Fruit fly (Drosophila melanogaster) whole organism, embryonic: Measurements from ENCODE around the gene cnir.
A peak's percentile ranks its signal among the peaks of the same experiment; 100 is the strongest.

Experiments used
- Atf-2 ChIP-seq: fragments of 200-800 bp; sonication (Bioruptor generic); optimal IDR thresholded peaks from 2 replicates; lab custom pipeline; 2016; ENCODE audit warnings: missing biosample characterization, missing genetic modification characterization
- Bdp1 ChIP-seq: fragments of 200-800 bp; sonication (Bioruptor generic); optimal IDR thresholded peaks from 3 replicates; lab custom pipeline; 2016; ENCODE audit warnings: missing biosample characterization, missing genetic modification characterization
- CG10147 ChIP-seq: fragments of 200-800 bp; sonication (Bioruptor generic); optimal IDR thresholded peaks from 2 replicates; lab custom pipeline; 2019; ENCODE audit warnings: missing biosample characterization, mild to moderate bottlenecking, missing genetic modification characterization, moderate library complexity
- CG11093 ChIP-seq: fragments of 200-800 bp; sonication (Bioruptor generic); IDR thresholded peaks from 3 replicates; pipeline ENCODE4 v1.3.6; 2022; ENCODE audit warnings: missing biosample characterization, missing genetic modification characterization
- CG11696 ChIP-seq: fragments of 200-800 bp; sonication (Bioruptor generic); IDR thresholded peaks from 2 replicates; pipeline ENCODE4 v1.3.6; 2022; ENCODE audit warnings: missing biosample characterization, missing genetic modification characterization
- CG13424 ChIP-seq: fragments of 200-800 bp; sonication (Bioruptor generic); optimal IDR thresholded peaks from 2 replicates; lab custom pipeline; 2019; ENCODE audit warnings: missing biosample characterization, mild to moderate bottlenecking, missing genetic modification characterization, moderate library complexity
- CG14667 ChIP-seq: fragments of 200-800 bp; sonication (Bioruptor generic); IDR thresholded peaks from 2 replicates; pipeline ENCODE4 v1.3.6; 2022; ENCODE audit warnings: missing biosample characterization, missing genetic modification characterization
- CG14710 ChIP-seq: fragments of 200-800 bp; sonication (Bioruptor generic); optimal IDR thresholded peaks from 3 replicates; lab custom pipeline; 2019; ENCODE audit warnings: missing biosample characterization, mild to moderate bottlenecking, missing genetic modification characterization, moderate library complexity
- CG16863 ChIP-seq: fragments of 200-800 bp; sonication (Bioruptor generic); optimal IDR thresholded peaks from 3 replicates; lab custom pipeline; 2016; ENCODE audit warnings: missing biosample characterization, missing genetic modification characterization
- CG17912 ChIP-seq: fragments of 200-800 bp; sonication (Bioruptor generic); optimal IDR thresholded peaks from 2 replicates; lab custom pipeline; 2018; ENCODE audit warnings: missing biosample characterization, mild to moderate bottlenecking, missing genetic modification characterization
- CG30431 ChIP-seq: fragments of 200-800 bp; sonication (Bioruptor generic); optimal IDR thresholded peaks from 2 replicates; lab custom pipeline; 2017; ENCODE audit warnings: missing biosample characterization, missing genetic modification characterization
- CG31365 ChIP-seq: fragments of 200-800 bp; sonication (Bioruptor generic); optimal IDR thresholded peaks from 2 replicates; lab custom pipeline; 2018; ENCODE audit warnings: missing biosample characterization, mild to moderate bottlenecking, missing genetic modification characterization
- CG3163 ChIP-seq: fragments of 200-800 bp; sonication (Bioruptor generic); optimal IDR thresholded peaks from 3 replicates; lab custom pipeline; 2016; ENCODE audit warnings: missing biosample characterization, missing genetic modification characterization
- CG34422 ChIP-seq: fragments of 200-800 bp; sonication (Bioruptor generic); IDR thresholded peaks from 3 replicates; pipeline ENCODE4 v1.3.6; 2022; ENCODE audit warnings: missing biosample characterization, missing genetic modification characterization
- CG6254 ChIP-seq: fragments of 200-800 bp; sonication (Bioruptor generic); optimal IDR thresholded peaks from 3 replicates; lab custom pipeline; 2017; ENCODE audit warnings: mild to moderate bottlenecking, missing biosample characterization, missing genetic modification reagents, missing genetic modification characterization
- CG7839 ChIP-seq: fragments of 200-800 bp; sonication (Bioruptor generic); optimal IDR thresholded peaks from 3 replicates; lab custom pipeline; 2018; ENCODE audit warnings: missing biosample characterization, mild to moderate bottlenecking, missing genetic modification characterization, moderate library complexity
- CG8944 ChIP-seq: fragments of 200-800 bp; sonication (Bioruptor generic); optimal IDR thresholded peaks from 3 replicates; lab custom pipeline; 2016; ENCODE audit warnings: missing biosample characterization, missing genetic modification characterization
- CG9797 ChIP-seq: fragments of 200-800 bp; sonication (Bioruptor generic); optimal IDR thresholded peaks from 3 replicates; lab custom pipeline; 2018; ENCODE audit warnings: missing biosample characterization, mild to moderate bottlenecking, missing genetic modification characterization
- CHES-1-like ChIP-seq: fragments of 200-800 bp; sonication (Bioruptor generic); optimal IDR thresholded peaks from 2 replicates; lab custom pipeline; 2016; ENCODE audit warnings: missing biosample characterization, missing genetic modification characterization
- Camta ChIP-seq: fragments of 200-800 bp; sonication (Bioruptor generic); optimal IDR thresholded peaks from 2 replicates; lab custom pipeline; 2016; ENCODE audit warnings: missing biosample characterization, missing genetic modification characterization
- Dbx ChIP-seq: fragments of 200-800 bp; sonication (Bioruptor generic); IDR thresholded peaks from 3 replicates; pipeline ENCODE4 v1.3.6; 2022; ENCODE audit warnings: missing biosample characterization, missing genetic modification characterization
- Doc3 ChIP-seq: fragments of 200-800 bp; sonication (Bioruptor generic); IDR thresholded peaks from 3 replicates; pipeline ENCODE4 v1.3.6; 2022; ENCODE audit warnings: missing biosample characterization, missing genetic modification characterization; ENCODE audit not compliant: partially characterized antibody
- Elba2 ChIP-seq: fragments of 200-800 bp; sonication (Bioruptor generic); optimal IDR thresholded peaks from 3 replicates; lab custom pipeline; 2016; ENCODE audit warnings: missing biosample characterization, missing genetic modification characterization
- HLHmδ ChIP-seq: fragments of 200-800 bp; sonication (Bioruptor generic); optimal IDR thresholded peaks from 2 replicates; lab custom pipeline; 2018; ENCODE audit warnings: missing biosample characterization, mild to moderate bottlenecking, missing genetic modification characterization, moderate library complexity
- Hey ChIP-seq: fragments of 200-800 bp; sonication (Bioruptor generic); optimal IDR thresholded peaks from 3 replicates; lab custom pipeline; 2018; ENCODE audit warnings: missing biosample characterization, mild to moderate bottlenecking, missing genetic modification characterization
- Hr3 ChIP-seq: fragments of 200-800 bp; sonication (Bioruptor generic); optimal IDR thresholded peaks from 3 replicates; lab custom pipeline; 2016; ENCODE audit warnings: missing biosample characterization, missing genetic modification characterization
- Hr39 ChIP-seq: fragments of >200 bp; optimal IDR thresholded peaks from 2 replicates; lab custom pipeline; 2017
- Lhr ChIP-seq: fragments of 200-800 bp; sonication (Bioruptor generic); optimal IDR thresholded peaks from 3 replicates; lab custom pipeline; 2017; ENCODE audit warnings: mild to moderate bottlenecking, missing biosample characterization, missing genetic modification reagents, missing genetic modification characterization
- Mad ChIP-seq: fragments of 200-800 bp; sonication (Bioruptor generic); optimal IDR thresholded peaks from 2 replicates; lab custom pipeline; 2016; ENCODE audit warnings: missing biosample characterization, missing genetic modification characterization
- Neu2 ChIP-seq: fragments of 200-800 bp; sonication (Bioruptor generic); optimal IDR thresholded peaks from 3 replicates; lab custom pipeline; 2016; ENCODE audit warnings: missing biosample characterization, missing genetic modification characterization, borderline replicate concordance
- Nf-YA ChIP-seq: fragments of 200-800 bp; sonication (Bioruptor generic); IDR thresholded peaks from 2 replicates; pipeline ENCODE4 v1.3.6; 2022; ENCODE audit warnings: missing biosample characterization, missing genetic modification characterization
- Nf-YC ChIP-seq: fragments of 200-800 bp; optimal IDR thresholded peaks from 3 replicates; lab custom pipeline; 2019; ENCODE audit warnings: missing biosample characterization, mild to moderate bottlenecking, missing genetic modification characterization, moderate library complexity
- Rx ChIP-seq: fragments of 200-800 bp; sonication (Bioruptor generic); IDR thresholded peaks from 2 replicates; pipeline ENCODE4 v1.3.6; 2022; ENCODE audit warnings: missing biosample characterization, missing genetic modification characterization
- ab ChIP-seq: fragments of 200-800 bp; sonication (Bioruptor generic); optimal IDR thresholded peaks from 2 replicates; lab custom pipeline; 2016; ENCODE audit warnings: missing biosample characterization, missing genetic modification characterization
- ac ChIP-seq: fragments of 200-800 bp; sonication (Bioruptor generic); optimal IDR thresholded peaks from 3 replicates; lab custom pipeline; 2017; ENCODE audit warnings: missing biosample characterization, mild to moderate bottlenecking, missing genetic modification characterization
- amos ChIP-seq: fragments of 200-800 bp; sonication (Bioruptor generic); IDR thresholded peaks from 2 replicates; pipeline ENCODE4 v1.3.6; 2022; ENCODE audit warnings: missing biosample characterization, missing genetic modification characterization; ENCODE audit not compliant: partially characterized antibody
- caup ChIP-seq: fragments of 200-800 bp; sonication (Bioruptor generic); optimal IDR thresholded peaks from 3 replicates; lab custom pipeline; 2017; ENCODE audit warnings: missing biosample characterization, mild to moderate bottlenecking, missing genetic modification characterization, moderate library complexity; ENCODE audit not compliant: severe bottlenecking
- dmrt11E ChIP-seq: fragments of 200-800 bp; sonication (Bioruptor generic); optimal IDR thresholded peaks from 3 replicates; lab custom pipeline; 2018; ENCODE audit warnings: missing biosample characterization, mild to moderate bottlenecking, missing genetic modification characterization, moderate library complexity
- hth ChIP-seq: fragments of >200 bp; optimal IDR thresholded peaks from 2 replicates; lab custom pipeline; 2017; ENCODE audit warnings: inconsistent platforms
- jigr1 ChIP-seq: fragments of 200-800 bp; sonication (Bioruptor generic); IDR thresholded peaks from 3 replicates; pipeline ENCODE4 v1.3.6; 2022; ENCODE audit warnings: missing biosample characterization, missing genetic modification characterization
- kni ChIP-seq: fragments of 200-800 bp; sonication (Bioruptor generic); optimal IDR thresholded peaks from 3 replicates; lab custom pipeline; 2017; ENCODE audit warnings: mild to moderate bottlenecking, missing biosample characterization, missing genetic modification reagents, missing genetic modification characterization
- lola ChIP-seq, 3 experiments: fragments of >200 bp in 2 of 3; fragments of 200-800 bp in 1 of 3; sonication (Bioruptor generic) in 1 of 3; optimal IDR thresholded peaks; 2 replicates each; lab custom pipeline; 2017 to 2019; ENCODE audit warnings: missing biosample characterization in 3 of 3, missing genetic modification characterization in 3 of 3, mild to moderate bottlenecking in 1 of 3, moderate library complexity in 1 of 3
- luna ChIP-seq: fragments of 200-800 bp; sonication (Bioruptor generic); optimal IDR thresholded peaks from 2 replicates; lab custom pipeline; 2016; ENCODE audit warnings: missing biosample characterization, missing genetic modification characterization
- oc ChIP-seq: fragments of 200-800 bp; sonication (Bioruptor generic); optimal IDR thresholded peaks from 2 replicates; lab custom pipeline; 2018; ENCODE audit warnings: missing biosample characterization, mild to moderate bottlenecking, missing genetic modification characterization, moderate library complexity
- phol ChIP-seq: fragments of 200-800 bp; sonication (Bioruptor generic); optimal IDR thresholded peaks from 3 replicates; lab custom pipeline; 2018; ENCODE audit warnings: missing biosample characterization, mild to moderate bottlenecking, missing genetic modification characterization, moderate library complexity
- sim ChIP-seq: fragments of 200-800 bp; sonication (Bioruptor generic); IDR thresholded peaks from 2 replicates; pipeline ENCODE4 v1.3.6; 2022; ENCODE audit warnings: missing biosample characterization, missing genetic modification characterization
- sima ChIP-seq: fragments of 200-800 bp; sonication (Bioruptor generic); optimal IDR thresholded peaks from 2 replicates; lab custom pipeline; 2016; ENCODE audit warnings: missing biosample characterization, missing genetic modification characterization
- sqz ChIP-seq: fragments of 200-800 bp; sonication (Bioruptor generic); optimal IDR thresholded peaks from 3 replicates; lab custom pipeline; 2018; ENCODE audit warnings: missing biosample characterization, mild to moderate bottlenecking, missing genetic modification characterization
- stwl ChIP-seq: fragments of 200-800 bp; sonication (Bioruptor generic); optimal IDR thresholded peaks from 3 replicates; lab custom pipeline; 2018; ENCODE audit warnings: missing biosample characterization, mild to moderate bottlenecking, missing genetic modification characterization, moderate library complexity
- toy ChIP-seq: fragments of 200-800 bp; sonication (Bioruptor generic); IDR thresholded peaks from 2 replicates; pipeline ENCODE4 v1.3.6; 2022; ENCODE audit warnings: missing biosample characterization, missing genetic modification characterization
- vvl ChIP-seq: fragments of 200-800 bp; sonication (Bioruptor generic); IDR thresholded peaks from 2 replicates; pipeline ENCODE4 v1.3.6; 2022; ENCODE audit warnings: missing biosample characterization, missing genetic modification characterization

cnir gene

dm6 chr2L:3086290-3086876 is 46.8 kb upstream of the cnir start (continued):
- TF ChIP-seq Lhr (GFP tag; lab: Kevin White, UChicago) = no peak
- TF ChIP-seq stwl (tag; lab: Kevin White, UChicago) = no peak
- TF ChIP-seq CG34422 = peak; percentile 60; the same call in 1 of the 3 replicates
- peak; percentile 69 for TF ChIP-seq caup
- no peak for TF ChIP-seq oc
- TF ChIP-seq luna (GFP tag; lab: Kevin White, UChicago) = no peak
- no peak for TF ChIP-seq CG17912
- peak; percentile 79 for TF ChIP-seq vvl (GFP tag; lab: Robert Waterston, UW)
- no peak for TF ChIP-seq ab
- TF ChIP-seq sim = no peak
- no peak for TF ChIP-seq Doc3 (GFP tag; lab: Robert Waterston, UW)
- no peak for TF ChIP-seq Neu2 (GFP tag; lab: Kevin White, UChicago)
- TF ChIP-seq CHES-1-like = peak; percentile 15
- TF ChIP-seq HLHmδ = no peak
- TF ChIP-seq CG9797 (GFP tag; lab: Kevin White, UChicago) = no peak
- TF ChIP-seq toy (GFP tag; lab: Robert Waterston, UW) = no peak
- TF ChIP-seq ac (GFP tag; lab: Kevin White, UChicago) = no peak
- TF ChIP-seq Rx (GFP tag; lab: Robert Waterston, UW) = no peak
- peak; percentile 66 for TF ChIP-seq CG14667
- no peak for TF ChIP-seq Hr39 (lab: Kevin White, UChicago)
- TF ChIP-seq CG16863 (GFP tag; lab: Kevin White, UChicago) = peak; percentile 32
- TF ChIP-seq CG14710 (tag; lab: Kevin White, UChicago) = peak; percentile 16
- TF ChIP-seq CG7839 (tag; lab: Kevin White, UChicago) = peak; percentile 86
- TF ChIP-seq Atf-2 (GFP tag; lab: Kevin White, UChicago) = no peak
- no peak for TF ChIP-seq lola (GFP tag; optimal IDR thresholded peaks at IDR 0.05; lab: Kevin White, UChicago)
- TF ChIP-seq Nf-YC = peak; percentile 48
- TF ChIP-seq jigr1 (GFP tag; lab: Robert Waterston, UW) = no peak
- TF ChIP-seq Dbx (GFP tag; lab: Robert Waterston, UW) = peak; percentile 79
- TF ChIP-seq Bdp1 = no peak
- no peak for TF ChIP-seq CG30431
- peak; percentile 78 for TF ChIP-seq CG13424 (tag; lab: Kevin White, UChicago)
- TF ChIP-seq Camta (GFP tag; lab: Kevin White, UChicago) = peak; percentile 42
- TF ChIP-seq hth (lab: Kevin White, UChicago) = no peak
- no peak for TF ChIP-seq CG11696 (GFP tag; lab: Robert Waterston, UW)
- no peak for TF ChIP-seq sqz
- no peak for TF ChIP-seq CG3163 (GFP tag; lab: Kevin White, UChicago)
- TF ChIP-seq Nf-YA = no peak
- no peak for TF ChIP-seq dmrt11E (tag; lab: Kevin White, UChicago)
- peak; percentile 58 for TF ChIP-seq Hr3
- no peak for TF ChIP-seq Elba2 (GFP tag; lab: Kevin White, UChicago)
- TF ChIP-seq CG8944 = peak; percentile 7
- peak; percentile 17 for TF ChIP-seq Mad (GFP tag; lab: Kevin White, UChicago)
- TF ChIP-seq kni (GFP tag; lab: Kevin White, UChicago) = no peak
- TF ChIP-seq CG31365 (tag; lab: Kevin White, UChicago) = no peak
- no peak for TF ChIP-seq Hey
- TF ChIP-seq CG6254 (GFP tag; lab: Kevin White, UChicago) = no peak
- TF ChIP-seq amos (GFP tag; lab: Robert Waterston, UW) = no peak
- no peak for TF ChIP-seq CG11093
- no peak for TF ChIP-seq sima (GFP tag; lab: Kevin White, UChicago)
- TF ChIP-seq CG10147 (GFP tag; lab: Kevin White, UChicago) = peak; percentile 80
- peak; percentile 71 for TF ChIP-seq phol (tag; lab: Kevin White, UChicago)
